Fruit fly (Drosophila melanogaster) Kc167 (cell line): Measurements from ENCODE around the gene msl-2.

Experiments
- Myc ChIP-seq: fragments of >200 bp; optimal IDR thresholded peaks from 2 replicates; lab custom pipeline; 2017; ENCODE audit warnings: missing external identifiers
- Sin3A ChIP-seq: fragments of >200 bp; optimal IDR thresholded peaks from 2 replicates; lab custom pipeline; 2018; ENCODE audit warnings: missing external identifiers
- h ChIP-seq: fragments of >200 bp; optimal IDR thresholded peaks from 3 replicates; lab custom pipeline; 2018; ENCODE audit warnings: missing external identifiers
- psq ChIP-seq: fragments of >200 bp; optimal IDR thresholded peaks from 2 replicates; lab custom pipeline; 2017; ENCODE audit warnings: missing external identifiers

DNA sequence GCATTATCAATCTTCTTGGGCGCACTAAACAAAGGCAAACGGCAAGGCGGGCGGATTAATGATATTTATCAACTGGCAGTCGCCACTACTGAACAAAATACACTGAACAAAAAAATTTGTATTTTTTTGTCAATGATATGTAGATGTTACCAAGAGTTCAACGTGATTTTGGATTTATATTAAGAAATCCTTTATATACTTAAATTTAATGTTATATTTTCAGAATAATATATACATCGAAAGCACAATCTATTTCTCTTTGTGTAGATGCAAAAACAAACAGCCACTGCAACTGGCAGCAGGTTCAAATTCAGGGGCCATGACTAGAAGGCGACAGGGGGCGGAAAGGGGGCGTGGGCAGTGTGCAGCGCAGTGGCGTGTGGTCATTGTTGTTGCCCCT, 16.8 kb upstream of the msl-2 start:
- TF ChIP-seq psq (lab: Kevin White, UChicago), result no peak
- TF ChIP-seq h (lab: Kevin White, UChicago), result no peak
- TF ChIP-seq Sin3A (lab: Kevin White, UChicago), result no peak
- TF ChIP-seq Myc (lab: Kevin White, UChicago), result no peak
